Worm (Caenorhabditis elegans) whole organism, L4 larva: ENCODE measurements around the gene cku-80.

Experiments
- D1046.2 ChIP-seq: fragments of 200-800 bp; sonication (Bioruptor generic); IDR thresholded peaks from 2 replicates; pipeline ENCODE4 v1.3.6; 2022; ENCODE audit warnings: missing genetic modification characterization, missing compliant biosample characterization
- F26F4.8 ChIP-seq: fragments of 200-800 bp; sonication (Bioruptor generic); conservative IDR thresholded peaks from 2 replicates; pipeline ENCODE4 v1.3.6; 2022; ENCODE audit warnings: missing genetic modification characterization, missing compliant biosample characterization
- F37D6.2 ChIP-seq: sonication (generic microtip); optimal IDR thresholded peaks from 2 replicates; lab custom pipeline; 2016; ENCODE audit warnings: mild to moderate bottlenecking, missing genetic modification characterization, missing compliant biosample characterization
- F44E2.7 ChIP-seq: fragments of 200-800 bp; sonication (Bioruptor generic); IDR thresholded peaks from 2 replicates; pipeline ENCODE4 v2.1.2; 2022; ENCODE audit warnings: missing genetic modification characterization, missing compliant biosample characterization
- T20F7.1 ChIP-seq: fragments of 200-800 bp; sonication (Bioruptor generic); optimal IDR thresholded peaks from 2 replicates; lab custom pipeline; 2018; ENCODE audit warnings: mild to moderate bottlenecking, missing genetic modification characterization, missing compliant biosample characterization
- Y75B8A.6 ChIP-seq: fragments of 200-800 bp; sonication (Bioruptor generic); IDR thresholded peaks from 2 replicates; pipeline ENCODE4 v1.3.6; 2022; ENCODE audit warnings: missing genetic modification reagents, missing genetic modification characterization, missing compliant biosample characterization
- ZK546.5 ChIP-seq, 2 experiments: sonication (generic microtip); optimal IDR thresholded peaks; 2 replicates each; lab custom pipeline; 2017; ENCODE audit warnings: missing biosample characterization in 2 of 2, missing genetic modification characterization in 2 of 2
- aly-2 ChIP-seq: sonication (generic microtip); optimal IDR thresholded peaks from 2 replicates; lab custom pipeline; 2018; ENCODE audit warnings: missing biosample characterization, missing genetic modification characterization
- ama-1 ChIP-seq: fragments of 150-350 bp; optimal IDR thresholded peaks from 2 replicates; lab custom pipeline; 2014; ENCODE audit warnings: inconsistent platforms, mixed read lengths
- attf-4 ChIP-seq: sonication (generic microtip); optimal IDR thresholded peaks from 3 replicates; lab custom pipeline; 2017; ENCODE audit warnings: missing biosample characterization, missing genetic modification characterization
- ceh-20 ChIP-seq: fragments of 200-800 bp; sonication (Bioruptor generic); IDR thresholded peaks from 2 replicates; pipeline ENCODE4 v1.3.6; 2022; ENCODE audit warnings: missing genetic modification reagents, missing genetic modification characterization, missing compliant biosample characterization
- ceh-28 ChIP-seq: fragments of 150-350 bp; optimal IDR thresholded peaks from 2 replicates; lab custom pipeline; 2014; ENCODE audit warnings: missing biosample characterization, missing genetic modification reagents, missing genetic modification characterization
- ceh-62 ChIP-seq: sonication (generic microtip); optimal IDR thresholded peaks from 2 replicates; lab custom pipeline; 2017; ENCODE audit warnings: missing biosample characterization, missing genetic modification characterization
- ceh-82 ChIP-seq: sonication (generic microtip); optimal IDR thresholded peaks from 2 replicates; lab custom pipeline; 2017; ENCODE audit warnings: missing biosample characterization, missing genetic modification characterization
- ces-1 ChIP-seq: fragments of 150-350 bp; sonication (generic microtip); optimal IDR thresholded peaks from 4 replicates; lab custom pipeline; 2014; ENCODE audit warnings: missing biosample characterization, missing genetic modification reagents, missing genetic modification characterization
- ctbp-1 ChIP-seq: fragments of 200-800 bp; sonication (Bioruptor generic); IDR thresholded peaks from 2 replicates; pipeline ENCODE4 v1.3.6; 2022; ENCODE audit warnings: missing genetic modification reagents, missing genetic modification characterization, missing compliant biosample characterization
- daf-12 ChIP-seq: fragments of 150-350 bp; optimal IDR thresholded peaks from 2 replicates; lab custom pipeline; 2014; ENCODE audit warnings: missing biosample characterization, missing genetic modification reagents, missing genetic modification characterization
- daf-8 ChIP-seq: fragments of 200-800 bp; sonication (Bioruptor generic); IDR thresholded peaks from 2 replicates; pipeline ENCODE4 v1.3.6; 2022; ENCODE audit warnings: missing genetic modification characterization, missing compliant biosample characterization
- dmd-6 ChIP-seq: fragments of 200-800 bp; sonication (Bioruptor generic); IDR thresholded peaks from 2 replicates; pipeline ENCODE4 v1.3.6; 2022; ENCODE audit warnings: missing genetic modification reagents, missing genetic modification characterization, missing compliant biosample characterization
- dmd-8 ChIP-seq: fragments of 200-800 bp; sonication (Bioruptor generic); IDR thresholded peaks from 2 replicates; pipeline ENCODE4 v1.3.6; 2022; ENCODE audit warnings: missing genetic modification characterization, missing compliant biosample characterization
- duxl-1 ChIP-seq: sonication (generic microtip); optimal IDR thresholded peaks from 2 replicates; lab custom pipeline; 2016; ENCODE audit warnings: mild to moderate bottlenecking, missing genetic modification characterization, moderate library complexity, missing compliant biosample characterization; ENCODE audit not compliant: poor library complexity
- dve-1 ChIP-seq: sonication (generic microtip); optimal IDR thresholded peaks from 2 replicates; lab custom pipeline; 2017; ENCODE audit warnings: antibody characterized with exemption, mild to moderate bottlenecking, missing genetic modification characterization, missing compliant biosample characterization; ENCODE audit not compliant: insufficient read depth
- egl-27 ChIP-seq: sonication (generic microtip); optimal IDR thresholded peaks from 3 replicates; lab custom pipeline; 2017; ENCODE audit warnings: missing biosample characterization, missing genetic modification reagents, missing genetic modification characterization
- fkh-10 ChIP-seq: fragments of 150-350 bp; optimal IDR thresholded peaks from 2 replicates; lab custom pipeline; 2014; ENCODE audit warnings: missing biosample characterization, missing genetic modification reagents, missing genetic modification characterization
- fos-1 ChIP-seq: fragments of 150-350 bp; optimal IDR thresholded peaks from 2 replicates; lab custom pipeline; 2014; ENCODE audit warnings: missing biosample characterization, missing genetic modification characterization
- hlh-11 ChIP-seq: fragments of 200-800 bp; sonication (Bioruptor generic); optimal IDR thresholded peaks from 2 replicates; lab custom pipeline; 2018; ENCODE audit warnings: mild to moderate bottlenecking, missing genetic modification characterization, missing compliant biosample characterization
- hlh-30 ChIP-seq: sonication (generic microtip); optimal IDR thresholded peaks from 2 replicates; lab custom pipeline; 2017; ENCODE audit warnings: antibody characterized with exemption, mild to moderate bottlenecking, missing genetic modification characterization, missing compliant biosample characterization; ENCODE audit not compliant: insufficient read depth
- hmg-1.1 ChIP-seq: fragments of 200-800 bp; sonication (Bioruptor generic); IDR thresholded peaks from 2 replicates; pipeline ENCODE4 v1.3.6; 2022; ENCODE audit warnings: missing genetic modification reagents, missing genetic modification characterization, missing compliant biosample characterization
- lim-7 ChIP-seq: fragments of 200-800 bp; sonication (Bioruptor generic); IDR thresholded peaks from 2 replicates; pipeline ENCODE4 v1.3.6; 2022; ENCODE audit warnings: missing genetic modification characterization, missing compliant biosample characterization
- lin-1 ChIP-seq: fragments of 200-800 bp; sonication (Bioruptor generic); IDR thresholded peaks from 2 replicates; pipeline ENCODE4 v1.3.6; 2022; ENCODE audit warnings: missing genetic modification reagents, missing genetic modification characterization, missing compliant biosample characterization
- lin-15B ChIP-seq: fragments of 150-350 bp; sonication (generic microtip); optimal IDR thresholded peaks from 3 replicates; lab custom pipeline; 2014; ENCODE audit warnings: missing biosample characterization, missing genetic modification characterization
- lin-38 ChIP-seq: fragments of 200-800 bp; sonication (Bioruptor generic); IDR thresholded peaks from 2 replicates; pipeline ENCODE4 v1.3.6; 2022; ENCODE audit warnings: missing genetic modification reagents, missing genetic modification characterization, missing compliant biosample characterization
- lir-3 ChIP-seq: sonication (generic microtip); optimal IDR thresholded peaks from 2 replicates; lab custom pipeline; 2016; ENCODE audit warnings: mild to moderate bottlenecking, missing genetic modification characterization, missing compliant biosample characterization
- lsy-2 ChIP-seq, 2 experiments: fragments of 150-350 bp in 1 of 2; sonication (generic microtip) in 1 of 2; optimal IDR thresholded peaks; 2 replicates each; lab custom pipeline; 2014 to 2017; ENCODE audit warnings: missing biosample characterization in 2 of 2, missing genetic modification characterization in 2 of 2
- mdl-1 ChIP-seq, 2 experiments: fragments of 150-350 bp in 1 of 2; sonication (generic microtip) in 1 of 2; optimal IDR thresholded peaks; 2 replicates each; lab custom pipeline; 2014 to 2017; ENCODE audit warnings: missing biosample characterization in 2 of 2, missing genetic modification characterization in 2 of 2
- mdt-29 ChIP-seq: fragments of 200-800 bp; sonication (Bioruptor generic); IDR thresholded peaks from 2 replicates; pipeline ENCODE4 v1.3.6; 2022; ENCODE audit warnings: missing genetic modification reagents, missing genetic modification characterization, missing compliant biosample characterization
- mxl-3 ChIP-seq: fragments of 200-800 bp; sonication (Bioruptor generic); optimal IDR thresholded peaks from 2 replicates; lab custom pipeline; 2018; ENCODE audit warnings: mild to moderate bottlenecking, missing genetic modification characterization, missing compliant biosample characterization
- nhr-102 ChIP-seq: sonication (generic microtip); optimal IDR thresholded peaks from 2 replicates; lab custom pipeline; 2016; ENCODE audit warnings: mild to moderate bottlenecking, missing genetic modification characterization, moderate library complexity, missing compliant biosample characterization
- nhr-11 ChIP-seq: fragments of 150-350 bp; optimal IDR thresholded peaks from 2 replicates; lab custom pipeline; 2014; ENCODE audit warnings: missing biosample characterization, missing genetic modification characterization
- nhr-237 ChIP-seq: sonication (generic microtip); optimal IDR thresholded peaks from 2 replicates; lab custom pipeline; 2017; ENCODE audit warnings: missing biosample characterization, missing genetic modification characterization
- nhr-76 ChIP-seq: fragments of 150-350 bp; optimal IDR thresholded peaks from 2 replicates; lab custom pipeline; 2014; ENCODE audit warnings: missing biosample characterization, missing genetic modification characterization
- php-3 ChIP-seq: fragments of 200-800 bp; sonication (Bioruptor generic); IDR thresholded peaks from 2 replicates; pipeline ENCODE4 v1.3.6; 2022; ENCODE audit warnings: missing genetic modification reagents, missing genetic modification characterization, missing compliant biosample characterization
- snpc-1.2 ChIP-seq: fragments of 200-800 bp; sonication (Bioruptor generic); IDR thresholded peaks from 2 replicates; pipeline ENCODE4 v1.3.6; 2022; ENCODE audit warnings: missing genetic modification reagents, missing genetic modification characterization, missing compliant biosample characterization
- snpc-4 ChIP-seq: fragments of 150-350 bp; optimal IDR thresholded peaks from 2 replicates; lab custom pipeline; 2014; ENCODE audit warnings: missing biosample characterization, missing genetic modification characterization
- spr-1 ChIP-seq: sonication (generic microtip); optimal IDR thresholded peaks from 2 replicates; lab custom pipeline; 2016; ENCODE audit warnings: mild to moderate bottlenecking, missing genetic modification characterization, missing compliant biosample characterization
- spr-3 ChIP-seq: fragments of 200-800 bp; sonication (Bioruptor generic); optimal IDR thresholded peaks from 2 replicates; lab custom pipeline; 2018; ENCODE audit warnings: mild to moderate bottlenecking, missing genetic modification characterization, missing compliant biosample characterization
- tag-97 ChIP-seq: fragments of 200-800 bp; sonication (Bioruptor generic); IDR thresholded peaks from 2 replicates; pipeline ENCODE4 v1.3.6; 2022; ENCODE audit warnings: missing genetic modification characterization, missing compliant biosample characterization
- tra-1 ChIP-seq: fragments of 200-800 bp; sonication (Bioruptor generic); IDR thresholded peaks from 2 replicates; pipeline ENCODE4 v1.3.6; 2022; ENCODE audit warnings: missing genetic modification reagents, missing genetic modification characterization, missing compliant biosample characterization
- unc-130 ChIP-seq: sonication (generic microtip); optimal IDR thresholded peaks from 2 replicates; lab custom pipeline; 2016; ENCODE audit warnings: missing genetic modification reagents, missing genetic modification characterization, missing compliant biosample characterization
- zfp-2 ChIP-seq: sonication (generic microtip); optimal IDR thresholded peaks from 2 replicates; lab custom pipeline; 2016; ENCODE audit warnings: mild to moderate bottlenecking, missing genetic modification characterization, missing compliant biosample characterization
- zip-2 ChIP-seq: fragments of 150-350 bp; optimal IDR thresholded peaks from 2 replicates; lab custom pipeline; 2014; ENCODE audit warnings: missing biosample characterization, missing genetic modification characterization

cku-80 gene

DNA sequence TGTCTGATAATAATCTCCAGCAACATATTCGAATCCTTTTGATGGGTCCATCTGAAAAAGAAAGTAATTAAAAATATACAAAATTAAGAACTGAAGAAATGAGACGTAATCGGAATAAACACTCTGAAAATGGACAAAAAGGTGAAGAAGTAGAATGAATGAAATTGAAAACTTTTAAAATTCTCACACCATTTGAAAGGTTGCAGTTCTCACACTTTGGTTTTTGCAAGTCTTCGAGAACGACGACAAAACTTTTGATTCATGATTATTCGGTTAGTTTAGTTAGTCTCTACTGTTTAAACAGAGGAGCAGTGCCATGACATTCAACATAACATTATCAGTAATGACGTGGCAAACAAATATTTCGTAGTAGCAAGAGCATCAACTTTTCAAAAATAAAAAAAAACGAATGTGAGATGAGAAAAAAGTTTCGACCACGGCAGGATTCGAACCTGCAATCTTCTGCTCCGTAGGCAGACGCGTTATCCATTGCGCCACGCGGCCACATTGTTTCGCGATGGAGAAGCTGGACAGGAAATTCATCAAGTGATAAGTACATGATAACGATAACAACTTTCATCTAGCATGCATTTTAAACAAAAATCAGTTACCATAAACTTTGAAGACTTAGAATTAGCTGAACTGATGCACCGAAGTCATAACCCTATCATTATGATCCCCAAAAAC is 30.4 kb downstream of the cku-80 start, which contains the start of gene ceh-43 (continued):
- TF ChIP-seq lin-38, result peak; percentile 64
- no peak for TF ChIP-seq ces-1 (GFP tag; lab: Kevin White, UChicago)
- TF ChIP-seq ceh-20 (GFP tag; lab: Robert Waterston, UW), result 0 out of 2 replicates have a peak, but pooled peaks have one; percentile 14
- no peak for TF ChIP-seq lsy-2 (tag; optimal IDR thresholded peaks at IDR 0.05; lab: Kevin White, UChicago)
- TF ChIP-seq fos-1 (tag; lab: Kevin White, UChicago), result no peak
- no peak for TF ChIP-seq spr-3 (GFP tag; lab: Kevin White, UChicago)
- no peak for TF ChIP-seq ceh-28
- TF ChIP-seq ctbp-1, result peak; percentile 43; the same call in 1 of the 2 replicates
- TF ChIP-seq zip-2 (tag; lab: Kevin White, UChicago), result no peak
- no peak for TF ChIP-seq lir-3
- peak; percentile 19 for TF ChIP-seq dve-1
- no peak for TF ChIP-seq spr-1 (tag; lab: Kevin White, UChicago)
- peak; percentile 72; the same call in 1 of the 2 replicates for TF ChIP-seq Y75B8A.6 (GFP tag; lab: Robert Waterston, UW)
- no peak for TF ChIP-seq nhr-11 (tag; lab: Kevin White, UChicago)
- no peak for TF ChIP-seq tra-1 (GFP tag; lab: Robert Waterston, UW)
- TF ChIP-seq egl-27, result no peak
- 0 out of 2 replicates have a peak, but pooled peaks have one; percentile 14 for TF ChIP-seq snpc-1.2 (GFP tag; lab: Robert Waterston, UW)
- TF ChIP-seq lim-7, result peak; percentile 69
- TF ChIP-seq ceh-82 (tag; lab: Kevin White, UChicago), result no peak
- no peak for TF ChIP-seq ZK546.5 (tag; optimal IDR thresholded peaks at IDR 0.05; lab: Kevin White, UChicago)
- no peak for TF ChIP-seq php-3 (GFP tag; lab: Robert Waterston, UW)
- no peak for TF ChIP-seq T20F7.1 (GFP tag; lab: Kevin White, UChicago)
- 0 out of 2 replicates have a peak, but pooled peaks have one; percentile 45 for TF ChIP-seq F44E2.7
- TF ChIP-seq unc-130 (GFP tag; lab: Kevin White, UChicago), result no peak
- TF ChIP-seq mdl-1 (tag; optimal IDR thresholded peaks at IDR 0.05; lab: Kevin White, UChicago), result no peak
- TF ChIP-seq lin-15B (tag; lab: Kevin White, UChicago), result no peak
- no peak for TF ChIP-seq hlh-30 (tag; lab: Kevin White, UChicago)
- no peak for TF ChIP-seq lin-1 (GFP tag; lab: Robert Waterston, UW)
- TF ChIP-seq dmd-6 (GFP tag; lab: Robert Waterston, UW), result peak; percentile 44; the same call in 1 of the 2 replicates
- no peak for TF ChIP-seq hmg-1.1 (GFP tag; lab: Robert Waterston, UW)
- TF ChIP-seq tag-97 (GFP tag; lab: Robert Waterston, UW), result no peak
- TF ChIP-seq fkh-10 (GFP tag; lab: Kevin White, UChicago), result no peak
- no peak for TF ChIP-seq nhr-102 (tag; lab: Kevin White, UChicago)
- no peak for TF ChIP-seq hlh-11
- TF ChIP-seq mxl-3, result no peak
- TF ChIP-seq mdt-29, result no peak
- TF ChIP-seq nhr-237, result no peak
- no peak for TF ChIP-seq ama-1
- TF ChIP-seq nhr-76, result no peak
- TF ChIP-seq attf-4 (tag; lab: Kevin White, UChicago), result no peak
- TF ChIP-seq F37D6.2 (tag; lab: Kevin White, UChicago), result no peak
- no peak for TF ChIP-seq ceh-62 (tag; lab: Kevin White, UChicago)
- peak; percentile 59; the same call in 1 of the 2 replicates for TF ChIP-seq F26F4.8 (GFP tag; lab: Robert Waterston, UW)
- no peak for TF ChIP-seq zfp-2 (tag; lab: Kevin White, UChicago)
- no peak for TF ChIP-seq aly-2 (tag; lab: Kevin White, UChicago)
- peak; percentile 85 for TF ChIP-seq dmd-8
- no peak for TF ChIP-seq D1046.2 (GFP tag; lab: Robert Waterston, UW)
- TF ChIP-seq daf-12 (tag; lab: Kevin White, UChicago), result no peak
- peak; percentile 4 for TF ChIP-seq duxl-1 (tag; lab: Kevin White, UChicago)
- TF ChIP-seq snpc-4, result no peak
- no peak for TF ChIP-seq daf-8 (GFP tag; lab: Robert Waterston, UW)
